5 fruit fly cellular contexts compared by ENCODE assay signal in genomic region chrX:9060078-9060477, dm6.
TF ChIP-seq lines count a peak whose summit lies in the region.

No protein-coding gene starts in this region.

- TF ChIP-seq CTCF in whole organism, embryonic (GFP tag; optimal IDR thresholded peaks at IDR 0.05; lab: Kevin White, UChicago): no peak

TF ChIP-seq in whole organism, adult, 20 proteins besides CTCF, POLR2A, EP300 and RAD21:
- TF ChIP-seq tj (GFP tag; optimal IDR thresholded peaks at IDR 0.05; lab: Kevin White, UChicago) (peak; percentile 14), CG7101 (tag; optimal IDR thresholded peaks at IDR 0.05; lab: Kevin White, UChicago) (peak; percentile 73), CG5204 (GFP tag; optimal IDR thresholded peaks at IDR 0.05; lab: Kevin White, UChicago) (peak; percentile 46), pad (GFP tag; optimal IDR thresholded peaks at IDR 0.05; lab: Kevin White, UChicago) (peak; percentile 26), CG11617 (GFP tag; optimal IDR thresholded peaks at IDR 0.05; lab: Kevin White, UChicago) (peak; percentile 7), cic (GFP tag; optimal IDR thresholded peaks at IDR 0.05; lab: Kevin White, UChicago) (no peak), ovo (GFP tag; optimal IDR thresholded peaks at IDR 0.05; lab: Kevin White, UChicago) (no peak), CG33017 (tag; optimal IDR thresholded peaks at IDR 0.05; lab: Kevin White, UChicago) (peak; percentile 44), CG14711 (tag; optimal IDR thresholded peaks at IDR 0.05; lab: Kevin White, UChicago) (peak; percentile 63), Hr96 (GFP tag; optimal IDR thresholded peaks at IDR 0.05; lab: Kevin White, UChicago) (no peak), CG7045 (GFP tag; optimal IDR thresholded peaks at IDR 0.05; lab: Kevin White, UChicago) (peak; percentile 39)

TF ChIP-seq in whole organism, embryonic, 481 proteins besides CTCF, POLR2A, EP300 and RAD21 (continues in another document):
- no peak for TF ChIP-seq gt (GFP tag; IDR thresholded peaks at IDR 0.05; lab: Robert Waterston, UW)
- TF ChIP-seq jumu (GFP tag; optimal IDR thresholded peaks at IDR 0.05; lab: Kevin White, UChicago): no peak
- TF ChIP-seq CG7372 (GFP tag; IDR thresholded peaks at IDR 0.05; lab: Robert Waterston, UW): peak; percentile 33; the same call in 1 of the 2 replicates
- TF ChIP-seq E2f1 (GFP tag; IDR thresholded peaks at IDR 0.05; lab: Robert Waterston, UW): peak; percentile 70
- TF ChIP-seq cg (GFP tag; optimal IDR thresholded peaks at IDR 0.05; lab: Kevin White, UChicago): peak; percentile 31
- TF ChIP-seq tna (GFP tag; IDR thresholded peaks at IDR 0.05; lab: Robert Waterston, UW; ENCODE audit: partially characterized antibody): no peak
- TF ChIP-seq gcm (GFP tag; optimal IDR thresholded peaks at IDR 0.05; lab: Kevin White, UChicago): peak; percentile 79
- TF ChIP-seq pzg (GFP tag; optimal IDR thresholded peaks at IDR 0.05; lab: Kevin White, UChicago): no peak
- no peak for TF ChIP-seq fru (optimal IDR thresholded peaks at IDR 0.05; lab: Kevin White, UChicago)
- TF ChIP-seq Asciz (GFP tag; optimal IDR thresholded peaks at IDR 0.05; lab: Kevin White, UChicago): peak; percentile 51
- peak; percentile 57 for TF ChIP-seq CG3407 (GFP tag; optimal IDR thresholded peaks at IDR 0.05; lab: Kevin White, UChicago)
- peak; percentile 14 for TF ChIP-seq lbe (GFP tag; optimal IDR thresholded peaks at IDR 0.05; lab: Kevin White, UChicago)
- TF ChIP-seq Oaz (GFP tag; IDR thresholded peaks at IDR 0.05; lab: Robert Waterston, UW): peak; percentile 64; the same call in 1 of the 2 replicates
- peak; percentile 83 for TF ChIP-seq Ada2b (GFP tag; IDR thresholded peaks at IDR 0.05; lab: Robert Waterston, UW)
- TF ChIP-seq bowl (GFP tag; IDR thresholded peaks at IDR 0.05; lab: Robert Waterston, UW): no peak
- TF ChIP-seq CG34422 (GFP tag; IDR thresholded peaks at IDR 0.05; lab: Robert Waterston, UW): peak; percentile 64; the same call in 1 of the 3 replicates
- peak; percentile 54 for TF ChIP-seq CG12104 (GFP tag; optimal IDR thresholded peaks at IDR 0.05; lab: Kevin White, UChicago)
- TF ChIP-seq CG31224 (GFP tag; IDR thresholded peaks at IDR 0.05; lab: Robert Waterston, UW): no peak
- TF ChIP-seq Lim3 (GFP tag; IDR thresholded peaks at IDR 0.05; lab: Robert Waterston, UW): no peak
- TF ChIP-seq gcm2 (GFP tag; optimal IDR thresholded peaks at IDR 0.05; lab: Kevin White, UChicago): peak; percentile 22

TF ChIP-seq in whole organism, prepupa, 60 proteins besides CTCF, POLR2A, EP300 and RAD21 (continues in another document):
- TF ChIP-seq CG15336 (GFP tag; IDR thresholded peaks at IDR 0.05; lab: Robert Waterston, UW): peak; percentile 95
- TF ChIP-seq CG11762 (GFP tag; optimal IDR thresholded peaks at IDR 0.05; lab: Kevin White, UChicago; ENCODE audit: insufficient read depth): peak; percentile 71
- peak; percentile 89 for TF ChIP-seq pdm3 (GFP tag; optimal IDR thresholded peaks at IDR 0.05; lab: Kevin White, UChicago)
- TF ChIP-seq vri (GFP tag; optimal IDR thresholded peaks at IDR 0.05; lab: Kevin White, UChicago): no peak
- TF ChIP-seq CG6808 (GFP tag; optimal IDR thresholded peaks at IDR 0.05; lab: Kevin White, UChicago): peak; percentile 74
- TF ChIP-seq CG1621 (tag; optimal IDR thresholded peaks at IDR 0.05; lab: Kevin White, UChicago): peak; percentile 76
- TF ChIP-seq topi (GFP tag; optimal IDR thresholded peaks at IDR 0.05; lab: Kevin White, UChicago): peak; percentile 86
- TF ChIP-seq ss (GFP tag; optimal IDR thresholded peaks at IDR 0.05; lab: Kevin White, UChicago): peak; percentile 61 to 69
- peak; percentile 93 for TF ChIP-seq Sox14 (GFP tag; optimal IDR thresholded peaks at IDR 0.05; lab: Kevin White, UChicago)
- TF ChIP-seq acj6 (GFP tag; optimal IDR thresholded peaks at IDR 0.05; lab: Kevin White, UChicago): peak; percentile 83
- TF ChIP-seq CG8632 (GFP tag; optimal IDR thresholded peaks at IDR 0.05; lab: Kevin White, UChicago): peak; percentile 82
- TF ChIP-seq Eip93F (GFP tag; optimal IDR thresholded peaks at IDR 0.05; lab: Kevin White, UChicago): peak; percentile 26
- TF ChIP-seq spab (GFP tag; optimal IDR thresholded peaks at IDR 0.05; lab: Kevin White, UChicago): peak; percentile 73
- TF ChIP-seq CG31627 (GFP tag; optimal IDR thresholded peaks at IDR 0.05; lab: Kevin White, UChicago): peak; percentile 76
- peak; percentile 92 for TF ChIP-seq eg (GFP tag; IDR thresholded peaks at IDR 0.05; lab: Robert Waterston, UW)
- peak; percentile 78 for TF ChIP-seq Hr39 (GFP tag; optimal IDR thresholded peaks at IDR 0.05; lab: Kevin White, UChicago)
- TF ChIP-seq Smox (GFP tag; optimal IDR thresholded peaks at IDR 0.05; lab: Kevin White, UChicago): peak; percentile 78
- peak; percentile 75 for TF ChIP-seq CG4318 (GFP tag; optimal IDR thresholded peaks at IDR 0.05; lab: Kevin White, UChicago)
- peak; percentile 68 for TF ChIP-seq dac (GFP tag; optimal IDR thresholded peaks at IDR 0.05; lab: Kevin White, UChicago)
- peak; percentile 85 for TF ChIP-seq CG6792 (GFP tag; optimal IDR thresholded peaks at IDR 0.05; lab: Kevin White, UChicago)
- TF ChIP-seq Blimp-1 (GFP tag; optimal IDR thresholded peaks at IDR 0.05; lab: Kevin White, UChicago): peak; percentile 60

TF ChIP-seq in whole organism, pupa, 21 proteins besides CTCF, POLR2A, EP300 and RAD21:
- TF ChIP-seq Pif1A (GFP tag; optimal IDR thresholded peaks at IDR 0.05; lab: Kevin White, UChicago): peak; percentile 72
- peak; percentile 54 for TF ChIP-seq CG13204 (GFP tag; optimal IDR thresholded peaks at IDR 0.05; lab: Kevin White, UChicago)
- peak; percentile 88 for TF ChIP-seq CG8301 (tag; optimal IDR thresholded peaks at IDR 0.05; lab: Kevin White, UChicago)
- peak; percentile 79 for TF ChIP-seq fd96Ca (GFP tag; IDR thresholded peaks at IDR 0.05; lab: Robert Waterston, UW)
- peak; percentile 86 for TF ChIP-seq CG15710 (tag; optimal IDR thresholded peaks at IDR 0.05; lab: Kevin White, UChicago)
- TF ChIP-seq CG8159 (tag; optimal IDR thresholded peaks at IDR 0.05; lab: Kevin White, UChicago): peak; percentile 86
- peak; percentile 81 for TF ChIP-seq CG12605 (GFP tag; IDR thresholded peaks at IDR 0.05; lab: Robert Waterston, UW)
- peak; percentile 65; the same call in 1 of the 2 replicates for TF ChIP-seq rn (GFP tag; IDR thresholded peaks at IDR 0.05; lab: Robert Waterston, UW)
- TF ChIP-seq CG14655 (GFP tag; optimal IDR thresholded peaks at IDR 0.05; lab: Kevin White, UChicago): peak; percentile 88
- no peak for TF ChIP-seq CG10348 (GFP tag; IDR thresholded peaks at IDR 0.05; lab: Robert Waterston, UW)
- peak; percentile 83 for TF ChIP-seq CG34367 (tag; optimal IDR thresholded peaks at IDR 0.05; lab: Kevin White, UChicago)
- TF ChIP-seq Pif1B (GFP tag; optimal IDR thresholded peaks at IDR 0.05; lab: Kevin White, UChicago): peak; percentile 74
- TF ChIP-seq CG9948 (tag; optimal IDR thresholded peaks at IDR 0.05; lab: Kevin White, UChicago): peak; percentile 82
- peak; percentile 83 for TF ChIP-seq Snoo (tag; optimal IDR thresholded peaks at IDR 0.05; lab: Kevin White, UChicago)
- peak; percentile 88 for TF ChIP-seq CG4496 (GFP tag; IDR thresholded peaks at IDR 0.05; lab: Robert Waterston, UW)
- TF ChIP-seq D1 (tag; optimal IDR thresholded peaks at IDR 0.05; lab: Kevin White, UChicago): peak; percentile 64
- peak; percentile 62 for TF ChIP-seq gl (tag; optimal IDR thresholded peaks at IDR 0.05; lab: Kevin White, UChicago)
- TF ChIP-seq CG17806 (tag; optimal IDR thresholded peaks at IDR 0.05; lab: Kevin White, UChicago): peak; percentile 83
- TF ChIP-seq EcR (GFP tag; optimal IDR thresholded peaks at IDR 0.05; lab: Kevin White, UChicago): peak; percentile 4
- peak; percentile 83 for TF ChIP-seq Ets98B (GFP tag; IDR thresholded peaks at IDR 0.05; lab: Robert Waterston, UW)
- peak; percentile 87 for TF ChIP-seq CG32121 (GFP tag; IDR thresholded peaks at IDR 0.05; lab: Robert Waterston, UW)

TF ChIP-seq in whole organism, wandering third instar larva, 38 proteins besides CTCF, POLR2A, EP300 and RAD21:
- TF ChIP-seq rgr (GFP tag; optimal IDR thresholded peaks at IDR 0.05; lab: Kevin White, UChicago) (peak; percentile 76), Hr83 (GFP tag; optimal IDR thresholded peaks at IDR 0.05; lab: Kevin White, UChicago; ENCODE audit: poor library complexity, severe bottlenecking) (no peak), Vsx2 (GFP tag; optimal IDR thresholded peaks at IDR 0.05; lab: Kevin White, UChicago; ENCODE audit: partially characterized antibody) (no peak), Sp1 (GFP tag; optimal IDR thresholded peaks at IDR 0.05; lab: Kevin White, UChicago) (peak; percentile 45), GATAd (GFP tag; optimal IDR thresholded peaks at IDR 0.05; lab: Kevin White, UChicago) (no peak), br (GFP tag; optimal IDR thresholded peaks at IDR 0.05; lab: Kevin White, UChicago) (peak; percentile 64), Dif (GFP tag; optimal IDR thresholded peaks at IDR 0.05; lab: Kevin White, UChicago; ENCODE audit: partially characterized antibody) (no peak), h (GFP tag; optimal IDR thresholded peaks at IDR 0.05; lab: Kevin White, UChicago) (peak; percentile 80), HLH106 (tag; optimal IDR thresholded peaks at IDR 0.05; lab: Kevin White, UChicago) (peak; percentile 56), sv (GFP tag; optimal IDR thresholded peaks at IDR 0.05; lab: Kevin White, UChicago) (peak; percentile 9), foxo (GFP tag; optimal IDR thresholded peaks at IDR 0.05; lab: Kevin White, UChicago) (peak in 1 of 2 experiments; percentile 68), woc (GFP tag; optimal IDR thresholded peaks at IDR 0.05; lab: Kevin White, UChicago) (peak; percentile 5), ey (GFP tag; optimal IDR thresholded peaks at IDR 0.05; lab: Kevin White, UChicago) (peak; percentile 76), OdsH (GFP tag; optimal IDR thresholded peaks at IDR 0.05; lab: Kevin White, UChicago) (peak; percentile 76), CG32264 (GFP tag; optimal IDR thresholded peaks at IDR 0.05; lab: Kevin White, UChicago) (peak; percentile 15), dmrt93B (GFP tag; optimal IDR thresholded peaks at IDR 0.05; lab: Kevin White, UChicago) (peak; percentile 71), fru (GFP tag; optimal IDR thresholded peaks at IDR 0.05; lab: Kevin White, UChicago) (peak; percentile 68), sage (GFP tag; optimal IDR thresholded peaks at IDR 0.05; lab: Kevin White, UChicago) (peak; percentile 68), psq (GFP tag; optimal IDR thresholded peaks at IDR 0.05; lab: Kevin White, UChicago) (peak; percentile 63), Jra (GFP tag; optimal IDR thresholded peaks at IDR 0.05; lab: Kevin White, UChicago) (peak; percentile 23)
